Worm (Caenorhabditis elegans): ENCODE measurements around the gene F08H9.3.

F08H9.3 gene

DNA sequence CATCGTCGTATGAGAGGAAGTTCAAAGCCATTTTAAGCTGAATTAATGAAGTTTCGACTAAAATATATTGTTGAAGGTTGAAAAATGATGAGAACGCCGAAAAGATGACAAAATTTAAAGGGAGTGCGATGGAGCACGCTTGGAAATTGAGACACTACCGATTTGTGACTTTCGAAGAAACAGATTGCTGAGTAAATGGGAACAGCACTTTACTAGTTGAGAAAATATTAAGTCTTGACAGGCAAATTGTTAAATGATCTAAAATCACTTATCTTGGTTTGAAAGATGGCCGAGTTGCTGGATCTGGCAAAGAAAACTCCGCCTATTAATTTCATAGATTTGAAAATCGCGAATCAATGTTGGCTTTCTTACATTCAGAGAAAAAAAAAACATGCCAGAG is 39.9 kb downstream of the F08H9.3 start, which contains the start of gene rpoa-12:
TSS of gene rpoa-12 (minus strand) at position 37 of the 400 bp plus-strand sequence.
- TF ChIP-seq rec-8 (tag; optimal IDR thresholded peaks at IDR 0.05), result no peak
- 0 out of 2 replicates have a peak, but pooled peaks have one; percentile 34 for TF ChIP-seq ekl-4 (GFP tag; IDR thresholded peaks at IDR 0.05)
- peak; percentile 17 for TF ChIP-seq K12H6.12 (tag; optimal IDR thresholded peaks at IDR 0.05)
- peak; percentile 42; the same call in 1 of the 2 replicates for TF ChIP-seq mcd-1 (GFP tag; IDR thresholded peaks at IDR 0.05)
- peak; percentile 8 for TF ChIP-seq attf-5 (GFP tag; optimal IDR thresholded peaks at IDR 0.05)
- 0 out of 2 replicates have a peak, but pooled peaks have one; percentile 10 for TF ChIP-seq attf-6 (GFP tag; IDR thresholded peaks at IDR 0.05)
- TF ChIP-seq lsl-1 (GFP tag; optimal IDR thresholded peaks at IDR 0.05), result no peak
- 0 out of 2 replicates have a peak, but pooled peaks have one; percentile 38 for TF ChIP-seq hsf-1 (GFP tag; IDR thresholded peaks at IDR 0.05)
- TF ChIP-seq ceh-27 (GFP tag; optimal IDR thresholded peaks at IDR 0.05), result peak; percentile 39
- TF ChIP-seq aptf-2 (GFP tag; conservative IDR thresholded peaks at IDR 0.05), result no peak
- TF ChIP-seq unc-130 (GFP tag; optimal IDR thresholded peaks at IDR 0.05), result peak; percentile 8
- TF ChIP-seq ztf-25 (GFP tag; IDR thresholded peaks at IDR 0.05), result 0 out of 2 replicates have a peak, but pooled peaks have one; percentile 23
- no peak for TF ChIP-seq sdz-38 (tag; optimal IDR thresholded peaks at IDR 0.05)
- TF ChIP-seq C06A6.2 (GFP tag; conservative IDR thresholded peaks at IDR 0.05), result no peak
- TF ChIP-seq snpc-4 (GFP tag; optimal IDR thresholded peaks at IDR 0.05), result no peak
- TF ChIP-seq snpc-4 (tag; optimal IDR thresholded peaks at IDR 0.05), result peak in 1 of 4 experiments; percentile 42
- no peak for TF ChIP-seq attf-3 (GFP tag; conservative IDR thresholded peaks at IDR 0.05)
- peak; percentile 5 for TF ChIP-seq ztf-18 (tag; optimal IDR thresholded peaks at IDR 0.05)
- TF ChIP-seq ceh-100 (GFP tag; IDR thresholded peaks at IDR 0.05), result peak; percentile 88
- TF ChIP-seq F57C9.4 (tag; optimal IDR thresholded peaks at IDR 0.05), result no peak

- TF ChIP-seq hmg-1.2 (GFP tag; IDR thresholded peaks at IDR 0.05) (0 out of 2 replicates have a peak, but pooled peaks have one; percentile 24), nhr-27 (tag; optimal IDR thresholded peaks at IDR 0.05) (no peak), F39B2.1 (GFP tag; IDR thresholded peaks at IDR 0.05) (0 out of 2 replicates have a peak, but pooled peaks have one; percentile 18), B0261.1 (tag; optimal IDR thresholded peaks at IDR 0.05) (no peak), madf-3 (GFP tag; IDR thresholded peaks at IDR 0.05) (peak; percentile 74; the same call in 1 of the 2 replicates), ztf-25 (GFP tag; IDR thresholded peaks at IDR 0.05) (0 out of 2 replicates have a peak, but pooled peaks have one; percentile 19), ceh-40 (GFP tag; IDR thresholded peaks at IDR 0.05) (no peak), mes-4 (tag; optimal IDR thresholded peaks at IDR 0.05) (no peak), Y95B8A.8 (GFP tag; IDR thresholded peaks at IDR 0.05) (no peak), F37B4.10 (GFP tag; IDR thresholded peaks at IDR 0.05) (no peak), ztf-3 (GFP tag; optimal IDR thresholded peaks at IDR 0.05) (no peak), hlh-12 (tag; optimal IDR thresholded peaks at IDR 0.05) (no peak), sptf-2 (GFP tag; optimal IDR thresholded peaks at IDR 0.05) (no peak), madf-6 (GFP tag; IDR thresholded peaks at IDR 0.05) (peak; percentile 49), ekl-4 (GFP tag; IDR thresholded peaks at IDR 0.05) (peak; percentile 72; the same call in 1 of the 2 replicates), F49E8.2 (tag; optimal IDR thresholded peaks at IDR 0.05; ENCODE audit: insufficient read depth) (no peak), B0035.1 (tag; optimal IDR thresholded peaks at IDR 0.05) (no peak), ztf-28 (GFP tag; IDR thresholded peaks at IDR 0.05) (no peak), nfyb-1 (GFP tag; IDR thresholded peaks at IDR 0.05) (peak; percentile 18; the same call in 1 of the 2 replicates), bed-1 (GFP tag; IDR thresholded peaks at IDR 0.05) (0 out of 2 replicates have a peak, but pooled peaks have one; percentile 40), Y53G8AR.9 (GFP tag; conservative IDR thresholded peaks at IDR 0.05) (peak; percentile 39; the same call in 1 of the 2 replicates), B0336.3 (GFP tag; IDR thresholded peaks at IDR 0.05) (0 out of 2 replicates have a peak, but pooled peaks have one; percentile 46), hsf-1 (GFP tag; IDR thresholded peaks at IDR 0.05) (0 out of 2 replicates have a peak, but pooled peaks have one; percentile 30), zfh-2 (GFP tag; conservative IDR thresholded peaks at IDR 0.05) (0 out of 2 replicates have a peak, but pooled peaks have one; percentile 16), egl-44 (GFP tag; IDR thresholded peaks at IDR 0.05) (no peak), repo-1 (tag; optimal IDR thresholded peaks at IDR 0.05) (no peak), Y67H2A.10 (GFP tag; conservative IDR thresholded peaks at IDR 0.05) (no peak), lin-26 (GFP tag; IDR thresholded peaks at IDR 0.05) (peak; percentile 52; the same call in 1 of the 2 replicates), madf-10 (tag; optimal IDR thresholded peaks at IDR 0.05) (no peak), pbrm-1 (GFP tag; IDR thresholded peaks at IDR 0.05) (0 out of 2 replicates have a peak, but pooled peaks have one; percentile 25)
These were observed 40.8 kb downstream of the F08H9.3 start, which contains the start of gene pas-1 for ce11 chrV:14422317-14422716. Gene pas-1 (minus strand): TSS chrV:14422618.

Data from whole organism, young adult.